Worm (Caenorhabditis elegans): ENCODE measurements around the gene T02E9.5.

T02E9.5 gene

ce11 chrV:11341913-11342312 is at the start of gene T02E9.5:
Gene T02E9.5, plus strand, starts transcription at chrV:11342233.
- peak; percentile 31 for TF ChIP-seq unc-86 (tag; optimal IDR thresholded peaks at IDR 0.05)
- peak in 1 of 2 experiments; percentile 2 for TF ChIP-seq lsy-2 (tag; optimal IDR thresholded peaks at IDR 0.05)
- TF ChIP-seq ces-1 (GFP tag; optimal IDR thresholded peaks at IDR 0.05), result peak; percentile 8
- TF ChIP-seq mep-1 (tag; optimal IDR thresholded peaks at IDR 0.05), result no peak
- peak; percentile 66 for TF ChIP-seq lin-14 (GFP tag; optimal IDR thresholded peaks at IDR 0.05)
- TF ChIP-seq nhr-237 (tag; optimal IDR thresholded peaks at IDR 0.05), result no peak

- TF ChIP-seq C04F5.9 (tag; optimal IDR thresholded peaks at IDR 0.05) (no peak), mdl-1 (tag; optimal IDR thresholded peaks at IDR 0.05) (no peak), lsy-2 (tag; optimal IDR thresholded peaks at IDR 0.05) (no peak), ceh-63 (GFP tag; optimal IDR thresholded peaks at IDR 0.05) (no peak), ceh-88 (GFP tag; IDR thresholded peaks at IDR 0.05) (no peak), elt-2 (tag; optimal IDR thresholded peaks at IDR 0.05) (no peak), lir-3 (tag; optimal IDR thresholded peaks at IDR 0.05; ENCODE audit: poor library complexity) (no peak), nhr-12 (tag; optimal IDR thresholded peaks at IDR 0.05) (no peak), unc-86 (tag; optimal IDR thresholded peaks at IDR 0.05) (no peak), hlh-4 (tag; optimal IDR thresholded peaks at IDR 0.05) (no peak), sptf-1 (tag; optimal IDR thresholded peaks at IDR 0.05) (no peak), lin-35 (GFP tag; optimal IDR thresholded peaks at IDR 0.05) (no peak), dsc-1 (tag; optimal IDR thresholded peaks at IDR 0.05) (no peak), hpl-2 (GFP tag; optimal IDR thresholded peaks at IDR 0.05) (no peak), aly-2 (tag; optimal IDR thresholded peaks at IDR 0.05) (no peak), lin-13 (GFP tag; optimal IDR thresholded peaks at IDR 0.05) (no peak), nhr-84 (tag; optimal IDR thresholded peaks at IDR 0.05) (no peak), lin-39 (tag; optimal IDR thresholded peaks at IDR 0.05) (no peak)
Observed at ce11 chrV:11292682-11293081, 49.4 kb upstream of the T02E9.5 start.

ce11 chrV:11294393-11294792 is 47.6 kb upstream of the T02E9.5 start, which contains the start of gene T03F7.6:
Gene T03F7.6, plus strand, starts transcription at chrV:11294693.
- TF ChIP-seq nhr-11 (tag; optimal IDR thresholded peaks at IDR 0.05) (no peak), nhr-47 (tag; optimal IDR thresholded peaks at IDR 0.05) (no peak), nhr-237 (tag; optimal IDR thresholded peaks at IDR 0.05) (no peak), pag-3 (tag; optimal IDR thresholded peaks at IDR 0.05; ENCODE audit: borderline replicate concordance, insufficient read depth) (no peak), ceh-63 (GFP tag; optimal IDR thresholded peaks at IDR 0.05) (no peak), nhr-85 (tag) (no peak), mdl-1 (tag; optimal IDR thresholded peaks at IDR 0.05) (no peak), unc-62 (GFP tag; optimal IDR thresholded peaks at IDR 0.05) (no peak), nhr-19 (GFP tag; conservative IDR thresholded peaks at IDR 0.05) (no peak), tbx-2 (tag; optimal IDR thresholded peaks at IDR 0.05) (no peak)

ce11 chrV:11298632-11299031 is 43.4 kb upstream of the T02E9.5 start, which contains the start of gene T03F7.5:
Gene T03F7.5, minus strand, starts transcription at chrV:11298732.
- TF ChIP-seq pax-3 (tag; optimal IDR thresholded peaks at IDR 0.05), result no peak
- TF ChIP-seq tbx-2 (tag; optimal IDR thresholded peaks at IDR 0.05), result no peak
- no peak for TF ChIP-seq efl-1 (optimal IDR thresholded peaks at IDR 0.05)
- TF ChIP-seq efl-1 (GFP tag; optimal IDR thresholded peaks at IDR 0.05 in 1 of 2), result peak in 1 of 2 experiments; percentile 7
- no peak for TF ChIP-seq xbp-1 (tag; optimal IDR thresholded peaks at IDR 0.05)
- TF ChIP-seq fkh-4 (tag; optimal IDR thresholded peaks at IDR 0.05; ENCODE audit: borderline replicate concordance), result no peak
- no peak for TF ChIP-seq ceh-90 (tag; optimal IDR thresholded peaks at IDR 0.05)

ce11 chrV:11299406-11299805 is 42.6 kb upstream of the T02E9.5 start:
- TF ChIP-seq alr-1 (tag; optimal IDR thresholded peaks at IDR 0.05; ENCODE audit: borderline replicate concordance) (no peak), nhr-237 (tag; optimal IDR thresholded peaks at IDR 0.05) (no peak), jun-1 (tag; optimal IDR thresholded peaks at IDR 0.05) (peak; percentile 54), nhr-20 (tag; optimal IDR thresholded peaks at IDR 0.05) (no peak)

All from whole organism, L1 larva.